Worm (Caenorhabditis elegans): Measurements from ENCODE around the gene sri-61.

The sri-61 gene

DNA sequence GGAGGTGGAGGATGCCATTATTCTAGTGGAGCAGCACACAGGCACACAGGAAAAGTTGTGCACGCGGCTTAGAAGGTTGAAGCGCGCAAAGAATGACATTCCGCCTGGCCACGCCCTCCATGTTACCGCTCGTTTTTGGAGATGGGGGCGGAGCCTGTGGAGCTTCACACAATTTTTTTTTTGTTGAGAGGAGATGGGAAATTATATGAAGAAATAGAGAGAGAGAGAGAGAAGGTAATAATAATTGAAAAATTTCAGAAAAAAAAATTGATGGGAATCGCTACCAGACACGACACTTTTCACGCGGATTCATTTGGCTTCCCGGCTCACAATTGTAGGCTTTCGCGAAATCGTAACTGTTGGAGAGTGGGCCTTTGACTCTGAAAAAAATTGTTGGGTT lies 17.2 kb upstream of the sri-61 start, which contains the start of gene T05A8.3:
T05A8.3 (minus strand) TSS at position 101 of the 400 bp plus-strand sequence.
- no peak for TF ChIP-seq tra-4 (tag; optimal IDR thresholded peaks at IDR 0.05)
- TF ChIP-seq ceh-13 (GFP tag; optimal IDR thresholded peaks at IDR 0.05), result no peak
- no peak for TF ChIP-seq pes-1 (GFP tag; IDR thresholded peaks at IDR 0.05)
- TF ChIP-seq ama-1 (optimal IDR thresholded peaks at IDR 0.05), result no peak
- TF ChIP-seq tbx-11 (GFP tag; IDR thresholded peaks at IDR 0.05), result no peak
- TF ChIP-seq flt-1 (GFP tag; IDR thresholded peaks at IDR 0.05), result no peak
- no peak for TF ChIP-seq B0310.2 (tag; optimal IDR thresholded peaks at IDR 0.05)
- no peak for TF ChIP-seq hmg-4 (GFP tag; optimal IDR thresholded peaks at IDR 0.05)
- no peak for TF ChIP-seq tbx-37 (GFP tag; conservative IDR thresholded peaks at IDR 0.05)
- TF ChIP-seq F13C5.2 (tag; optimal IDR thresholded peaks at IDR 0.05), result no peak
- no peak for TF ChIP-seq ceh-36 (tag; optimal IDR thresholded peaks at IDR 0.05)
- TF ChIP-seq aly-1 (tag; optimal IDR thresholded peaks at IDR 0.05), result no peak
- TF ChIP-seq hmbx-1 (tag; optimal IDR thresholded peaks at IDR 0.05), result no peak
- no peak for TF ChIP-seq hnd-1 (tag; optimal IDR thresholded peaks at IDR 0.05)
- TF ChIP-seq ets-7 (tag; optimal IDR thresholded peaks at IDR 0.05), result no peak
- TF ChIP-seq sea-1 (GFP tag; conservative IDR thresholded peaks at IDR 0.05), result no peak
- no peak for TF ChIP-seq scrt-1 (GFP tag; IDR thresholded peaks at IDR 0.05)

DNA sequence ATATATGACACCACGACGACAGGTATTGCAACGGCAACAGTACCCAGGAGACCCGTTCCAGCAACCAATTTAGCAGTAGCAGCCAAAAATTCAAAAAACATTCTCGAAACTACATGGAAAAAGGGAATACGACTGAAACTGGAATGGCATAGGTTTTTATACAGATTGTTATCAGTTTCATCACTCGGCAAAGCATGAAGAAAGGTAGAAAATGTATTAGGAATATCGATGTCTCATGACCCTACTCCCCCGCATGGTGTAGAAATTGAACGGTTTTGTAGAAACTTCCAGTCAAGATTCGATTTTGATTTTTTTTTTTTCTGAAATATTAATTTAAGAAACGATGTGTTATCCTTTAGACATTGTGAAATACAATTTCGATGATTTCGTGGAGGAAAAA lies 10.8 kb upstream of the sri-61 start, which contains the start of gene T05A8.2:
T05A8.2 (minus strand) TSS at position 101 of the 400 bp plus-strand sequence.
- no peak for TF ChIP-seq scrt-1 (GFP tag; IDR thresholded peaks at IDR 0.05)
- TF ChIP-seq tbx-37 (GFP tag; conservative IDR thresholded peaks at IDR 0.05), result no peak
- no peak for TF ChIP-seq ets-7 (tag; optimal IDR thresholded peaks at IDR 0.05)

DNA sequence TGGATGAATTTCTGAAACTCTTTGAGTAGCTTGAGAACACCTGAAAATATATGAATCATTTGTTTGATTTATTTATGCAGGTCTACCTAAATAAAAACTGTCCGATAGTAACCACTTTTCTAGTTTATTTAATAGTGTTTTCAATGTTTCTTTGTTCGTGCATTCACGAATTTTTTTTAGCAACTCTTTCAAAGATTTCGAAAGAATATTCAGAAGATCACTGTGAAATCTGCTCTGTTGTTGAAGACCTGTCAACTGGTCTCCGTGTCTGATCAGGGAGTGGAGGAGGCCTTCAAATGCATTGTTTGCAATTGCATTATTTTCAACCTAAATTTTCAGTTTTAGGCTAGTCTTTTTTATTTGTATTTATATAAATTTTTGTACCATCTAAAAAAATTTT lies 9.8 kb upstream of the sri-61 start, which contains the start of gene T05A8.1:
T05A8.1 (minus strand) TSS at position 101 of the 400 bp plus-strand sequence.
- TF ChIP-seq F13C5.2 (tag; optimal IDR thresholded peaks at IDR 0.05) (no peak), hmbx-1 (tag; optimal IDR thresholded peaks at IDR 0.05) (no peak), B0310.2 (tag; optimal IDR thresholded peaks at IDR 0.05) (no peak)

DNA sequence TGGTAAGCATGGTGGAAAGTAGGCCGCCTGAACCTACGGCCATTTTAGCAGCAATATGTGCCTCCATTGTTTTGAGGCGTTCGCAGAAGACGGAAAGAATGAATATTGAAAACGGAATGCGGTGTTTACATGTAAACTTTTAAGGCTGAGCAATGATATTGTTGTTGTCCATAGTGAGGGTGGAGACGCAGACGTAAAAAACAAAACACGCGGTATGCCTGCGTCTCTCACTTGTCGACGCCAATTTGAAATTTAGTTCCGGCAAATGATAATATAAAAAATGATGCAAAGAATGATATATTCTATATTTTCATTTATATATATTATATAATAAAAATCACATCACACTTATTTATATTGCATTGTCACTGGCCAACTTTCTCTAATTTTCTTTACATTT lies 7.7 kb upstream of the sri-61 start, which contains the start of gene Y47G7B.2:
Y47G7B.2 (minus strand) TSS at position 143 of the 400 bp plus-strand sequence.
- no peak for TF ChIP-seq flt-1 (GFP tag; IDR thresholded peaks at IDR 0.05)
- no peak for TF ChIP-seq aly-1 (tag; optimal IDR thresholded peaks at IDR 0.05)
- no peak for TF ChIP-seq ceh-13 (GFP tag; optimal IDR thresholded peaks at IDR 0.05)
- TF ChIP-seq ceh-36 (tag; optimal IDR thresholded peaks at IDR 0.05), result no peak
- no peak for TF ChIP-seq hmg-4 (GFP tag; optimal IDR thresholded peaks at IDR 0.05)
- no peak for TF ChIP-seq F13C5.2 (tag; optimal IDR thresholded peaks at IDR 0.05)
- no peak for TF ChIP-seq scrt-1 (GFP tag; IDR thresholded peaks at IDR 0.05)
- no peak for TF ChIP-seq ama-1 (optimal IDR thresholded peaks at IDR 0.05)
- TF ChIP-seq hnd-1 (tag; optimal IDR thresholded peaks at IDR 0.05), result no peak
- TF ChIP-seq B0310.2 (tag; optimal IDR thresholded peaks at IDR 0.05), result no peak
- no peak for TF ChIP-seq pes-1 (GFP tag; IDR thresholded peaks at IDR 0.05)
- no peak for TF ChIP-seq hmbx-1 (tag; optimal IDR thresholded peaks at IDR 0.05)
- no peak for TF ChIP-seq ets-7 (tag; optimal IDR thresholded peaks at IDR 0.05)
- no peak for TF ChIP-seq tra-4 (tag; optimal IDR thresholded peaks at IDR 0.05)
- no peak for TF ChIP-seq sea-1 (GFP tag; conservative IDR thresholded peaks at IDR 0.05)
- TF ChIP-seq tbx-11 (GFP tag; IDR thresholded peaks at IDR 0.05), result no peak

DNA sequence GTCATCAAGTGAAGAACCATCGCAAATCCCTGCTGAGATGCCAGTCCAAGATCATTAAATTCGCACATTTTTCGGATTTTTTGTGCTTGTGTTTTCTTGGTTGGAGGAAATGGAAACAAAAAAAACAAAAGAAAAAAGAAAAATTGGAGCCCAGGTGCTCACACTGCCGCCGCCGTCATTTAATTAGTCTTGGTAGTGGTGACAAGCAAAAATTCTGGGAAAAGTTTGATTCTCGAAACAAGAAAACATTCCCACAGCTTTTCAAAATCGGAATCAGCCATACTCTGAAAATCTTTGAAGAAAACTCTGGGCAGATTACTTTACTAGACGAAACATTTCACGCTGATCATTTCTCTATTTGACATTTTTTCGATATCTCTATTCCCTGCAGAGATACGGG lies 5.1 kb upstream of the sri-61 start, which contains the start of gene srh-128:
srh-128 (minus strand) TSS at position 101 of the 400 bp plus-strand sequence.
- no peak for TF ChIP-seq tra-4 (tag; optimal IDR thresholded peaks at IDR 0.05)
- TF ChIP-seq hmg-4 (GFP tag; optimal IDR thresholded peaks at IDR 0.05), result no peak
- no peak for TF ChIP-seq tbx-37 (GFP tag; conservative IDR thresholded peaks at IDR 0.05)
- TF ChIP-seq scrt-1 (GFP tag; IDR thresholded peaks at IDR 0.05), result no peak
- no peak for TF ChIP-seq ceh-13 (GFP tag; optimal IDR thresholded peaks at IDR 0.05)
- no peak for TF ChIP-seq hnd-1 (tag; optimal IDR thresholded peaks at IDR 0.05)
- TF ChIP-seq ama-1 (optimal IDR thresholded peaks at IDR 0.05), result no peak
- TF ChIP-seq sea-1 (GFP tag; conservative IDR thresholded peaks at IDR 0.05), result no peak
- no peak for TF ChIP-seq aly-1 (tag; optimal IDR thresholded peaks at IDR 0.05)
- no peak for TF ChIP-seq tbx-11 (GFP tag; IDR thresholded peaks at IDR 0.05)
- TF ChIP-seq ets-7 (tag; optimal IDR thresholded peaks at IDR 0.05), result no peak
- TF ChIP-seq hmbx-1 (tag; optimal IDR thresholded peaks at IDR 0.05), result no peak
- TF ChIP-seq flt-1 (GFP tag; IDR thresholded peaks at IDR 0.05), result no peak

DNA sequence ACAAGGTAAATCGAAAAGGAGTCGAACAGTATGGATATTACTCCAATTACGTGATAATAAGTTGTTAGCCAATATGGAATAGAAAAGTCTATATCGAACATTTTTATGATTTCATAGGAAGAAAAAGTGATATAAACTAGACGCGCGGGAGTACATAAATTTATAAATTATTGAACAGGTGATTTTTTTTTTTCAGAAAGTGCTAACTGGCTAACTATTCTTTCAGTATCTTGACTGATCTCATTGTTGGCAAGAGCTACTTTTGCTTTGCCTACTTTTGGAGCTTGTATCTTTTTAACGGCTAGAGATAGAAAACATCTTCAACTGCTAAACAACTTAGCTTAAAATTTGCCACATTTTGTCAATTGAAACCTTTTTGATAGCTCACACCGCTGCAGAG lies 2.6 kb upstream of the sri-61 start, which contains the start of gene sri-60:
sri-60 (minus strand) TSS at position 101 of the 400 bp plus-strand sequence.
- TF ChIP-seq tra-4 (tag; optimal IDR thresholded peaks at IDR 0.05), result no peak

DNA sequence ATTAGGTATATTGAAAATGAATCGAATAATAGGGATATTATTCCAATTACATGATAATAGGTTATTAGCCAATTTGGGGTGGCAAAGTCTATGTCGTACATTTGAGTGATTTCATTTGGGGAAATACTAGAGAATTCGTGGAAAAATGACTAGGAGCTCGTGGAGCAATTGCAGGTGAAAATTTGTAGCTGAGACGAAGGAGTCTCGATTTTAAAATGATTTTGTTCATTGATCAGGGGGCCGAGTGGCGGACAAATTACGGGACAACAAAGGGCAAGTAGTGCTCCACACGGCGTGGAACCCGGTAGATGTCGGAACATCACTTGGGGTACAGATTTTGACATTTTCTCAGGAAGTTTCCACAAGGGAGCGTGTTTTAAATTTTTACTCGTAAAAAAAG lies 1.8 kb downstream of the sri-61 start, which contains the start of gene sri-62:
sri-62 (minus strand) TSS at position 101 of the 400 bp plus-strand sequence.
- TF ChIP-seq tbx-11 (GFP tag; IDR thresholded peaks at IDR 0.05) (no peak), hmbx-1 (tag; optimal IDR thresholded peaks at IDR 0.05) (no peak), aly-1 (tag; optimal IDR thresholded peaks at IDR 0.05) (no peak), ama-1 (optimal IDR thresholded peaks at IDR 0.05) (no peak), B0310.2 (tag; optimal IDR thresholded peaks at IDR 0.05) (no peak), flt-1 (GFP tag; IDR thresholded peaks at IDR 0.05) (no peak), hnd-1 (tag; optimal IDR thresholded peaks at IDR 0.05) (no peak), ceh-36 (tag; optimal IDR thresholded peaks at IDR 0.05) (no peak), hmg-4 (GFP tag; optimal IDR thresholded peaks at IDR 0.05) (no peak), tra-4 (tag; optimal IDR thresholded peaks at IDR 0.05) (no peak), sea-1 (GFP tag; conservative IDR thresholded peaks at IDR 0.05) (no peak), F13C5.2 (tag; optimal IDR thresholded peaks at IDR 0.05) (no peak)

DNA sequence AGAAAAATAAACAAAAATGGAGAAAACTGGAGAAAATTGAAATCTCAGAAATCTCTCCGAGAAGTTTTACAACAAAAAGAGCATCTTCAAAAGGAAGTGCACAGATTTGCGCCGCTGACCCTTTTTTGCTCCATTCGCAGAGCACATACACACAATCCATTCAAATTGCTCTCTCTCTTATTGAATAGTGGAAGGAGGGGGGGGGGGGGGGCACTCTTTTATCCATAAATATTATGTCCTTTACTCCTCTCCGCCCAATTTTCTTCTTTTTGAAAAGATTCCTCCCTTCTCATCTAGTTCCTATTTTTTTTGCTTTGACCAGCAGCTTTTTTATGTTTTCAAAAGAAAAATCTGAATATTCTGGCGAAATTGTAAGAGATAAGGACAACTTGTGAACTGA lies 5.0 kb downstream of the sri-61 start:
- TF ChIP-seq hnd-1 (tag; optimal IDR thresholded peaks at IDR 0.05) (no peak), ceh-13 (GFP tag; optimal IDR thresholded peaks at IDR 0.05) (no peak), B0310.2 (tag; optimal IDR thresholded peaks at IDR 0.05) (no peak), flt-1 (GFP tag; IDR thresholded peaks at IDR 0.05) (no peak), ceh-36 (tag; optimal IDR thresholded peaks at IDR 0.05) (no peak), ama-1 (optimal IDR thresholded peaks at IDR 0.05) (no peak)
